Worm (Caenorhabditis elegans): Measurements from ENCODE around the gene thn-2.

The thn-2 gene

ce11 chrIV:12382864-12383263 lies at the start of gene thn-2:
TSS of gene thn-2 (plus strand) at chrIV:12383170.
- no peak for TF ChIP-seq lin-13 (tag; optimal IDR thresholded peaks at IDR 0.05)
- no peak for TF ChIP-seq sptf-1 (tag; optimal IDR thresholded peaks at IDR 0.05)
- TF ChIP-seq nhr-2 (tag; optimal IDR thresholded peaks at IDR 0.05): no peak
- no peak for TF ChIP-seq pha-4 (tag; optimal IDR thresholded peaks at IDR 0.05)
- TF ChIP-seq blmp-1 (tag; optimal IDR thresholded peaks at IDR 0.05): no peak
- TF ChIP-seq hlh-1 (tag; optimal IDR thresholded peaks at IDR 0.05): no peak
- TF ChIP-seq unc-39 (tag; optimal IDR thresholded peaks at IDR 0.05): no peak
- no peak for TF ChIP-seq ceh-83 (GFP tag; optimal IDR thresholded peaks at IDR 0.05)
- TF ChIP-seq lin-32 (GFP tag; optimal IDR thresholded peaks at IDR 0.05): no peak
- no peak for TF ChIP-seq unc-120 (tag; optimal IDR thresholded peaks at IDR 0.05; ENCODE audit: poor library complexity, severe bottlenecking)

- TF ChIP-seq sptf-1 (tag; optimal IDR thresholded peaks at IDR 0.05): no peak
Observed at ce11 chrIV:12334142-12334541, 48.8 kb upstream of the thn-2 start.

DNA sequence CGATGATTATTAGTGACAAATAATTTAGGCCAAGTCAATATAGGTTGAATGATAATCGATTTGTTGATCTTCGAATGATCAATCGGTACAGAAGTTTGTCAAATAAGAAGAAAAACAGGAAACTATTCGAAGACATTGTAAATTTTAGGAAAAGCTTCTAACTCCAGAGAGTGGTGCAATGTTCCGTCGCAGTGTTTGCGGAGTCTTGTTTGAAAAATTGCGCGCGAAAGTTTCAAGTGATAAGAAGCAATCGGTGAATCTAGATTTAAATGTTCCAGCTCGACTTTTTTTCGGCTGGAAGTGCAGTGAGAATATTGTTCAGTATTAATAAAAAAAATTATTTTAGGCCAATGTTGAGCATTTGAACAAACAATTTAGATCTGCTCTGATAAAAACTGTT lies 48.3 kb upstream of the thn-2 start:
- no peak for TF ChIP-seq ham-2 (GFP tag; optimal IDR thresholded peaks at IDR 0.05)
- TF ChIP-seq elt-3 (tag; optimal IDR thresholded peaks at IDR 0.05): no peak
- TF ChIP-seq mab-5 (tag; optimal IDR thresholded peaks at IDR 0.05): no peak
- no peak for TF ChIP-seq nhr-2 (tag; optimal IDR thresholded peaks at IDR 0.05)
- TF ChIP-seq pha-4 (tag; optimal IDR thresholded peaks at IDR 0.05): no peak
- no peak for TF ChIP-seq blmp-1 (tag; optimal IDR thresholded peaks at IDR 0.05)

- TF ChIP-seq ceh-43 (GFP tag; optimal IDR thresholded peaks at IDR 0.05) (no peak), ceh-83 (GFP tag; optimal IDR thresholded peaks at IDR 0.05) (no peak), tbx-8 (GFP tag; optimal IDR thresholded peaks at IDR 0.05) (no peak), lsy-2 (tag; optimal IDR thresholded peaks at IDR 0.05) (no peak), sem-2 (GFP tag; optimal IDR thresholded peaks at IDR 0.05) (no peak), pha-4 (tag; optimal IDR thresholded peaks at IDR 0.05) (no peak), unc-39 (tag; optimal IDR thresholded peaks at IDR 0.05) (no peak)
Observed at ce11 chrIV:12335248-12335647, 47.7 kb upstream of the thn-2 start.

DNA sequence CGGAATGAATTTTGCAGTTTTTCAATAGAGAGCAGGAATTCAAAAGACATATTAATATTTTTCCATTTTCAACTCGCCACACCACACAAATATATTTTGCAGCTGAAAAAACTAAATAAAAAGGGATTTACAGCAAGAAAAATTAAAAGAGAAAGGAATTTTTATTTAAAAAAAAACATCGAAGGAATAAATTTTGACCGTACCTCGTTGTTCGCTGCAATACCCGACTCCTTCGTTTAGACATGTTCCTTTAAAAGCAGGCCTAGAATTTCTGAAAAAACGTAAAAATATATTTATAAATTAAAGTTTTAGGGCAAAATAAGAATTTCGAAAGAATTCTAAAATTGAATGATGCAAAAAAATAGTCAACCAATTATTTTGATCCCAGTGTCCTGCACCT lies 47.2 kb upstream of the thn-2 start, which contains the start of gene F19B6.1:
Gene F19B6.1 (minus strand): TSS at position 278 of the 400 bp plus-strand sequence.
- TF ChIP-seq zip-8 (tag; optimal IDR thresholded peaks at IDR 0.05) (no peak), unc-62 (GFP tag; optimal IDR thresholded peaks at IDR 0.05) (no peak), lin-13 (tag; optimal IDR thresholded peaks at IDR 0.05) (no peak), sptf-1 (tag; optimal IDR thresholded peaks at IDR 0.05) (no peak), nhr-237 (tag; optimal IDR thresholded peaks at IDR 0.05) (no peak), elt-1 (tag; optimal IDR thresholded peaks at IDR 0.05; ENCODE audit: borderline replicate concordance, insufficient read depth) (no peak), M03D4.4 (tag; optimal IDR thresholded peaks at IDR 0.05) (no peak), lin-32 (GFP tag; optimal IDR thresholded peaks at IDR 0.05) (no peak), unc-120 (tag; optimal IDR thresholded peaks at IDR 0.05; ENCODE audit: poor library complexity, severe bottlenecking) (no peak)

ce11 chrIV:12336893-12337627 lies 45.9 kb upstream of the thn-2 start, which contains the start of the genes F19B6.10 and wht-5:
TSS of gene F19B6.10 (plus strand) at chrIV:12337193.
TSS of gene wht-5 (plus strand) at chrIV:12337577.
- TF ChIP-seq lsy-2 (tag; optimal IDR thresholded peaks at IDR 0.05) (no peak), ceh-83 (GFP tag; optimal IDR thresholded peaks at IDR 0.05) (no peak), nhr-28 (tag; optimal IDR thresholded peaks at IDR 0.05) (no peak), elt-1 (tag; optimal IDR thresholded peaks at IDR 0.05; ENCODE audit: borderline replicate concordance, insufficient read depth) (no peak), blmp-1 (tag; optimal IDR thresholded peaks at IDR 0.05) (no peak), ceh-39 (tag; optimal IDR thresholded peaks at IDR 0.05) (no peak), nhr-12 (tag; optimal IDR thresholded peaks at IDR 0.05) (no peak), ces-1 (GFP tag; optimal IDR thresholded peaks at IDR 0.05) (no peak), drap-1 (GFP tag; optimal IDR thresholded peaks at IDR 0.05) (no peak), sptf-1 (tag; optimal IDR thresholded peaks at IDR 0.05) (no peak), nhr-76 (tag; optimal IDR thresholded peaks at IDR 0.05) (no peak)

Measured in whole organism, mixed stage, embryonic.